Fruit fly (Drosophila melanogaster): ENCODE results near the gene CG14110.

The CG14110 gene

dm6 chr3L:13381160-13381559 is 3.4 kb upstream of the CG14110 start, which contains the start of gene CG14107:
TSS of gene CG14107 (minus strand) at chr3L:13381346.
- TF ChIP-seq CG6163 (GFP tag; IDR thresholded peaks at IDR 0.05) = no peak
- no peak for TF ChIP-seq CG6276 (GFP tag; optimal IDR thresholded peaks at IDR 0.05)
- no peak for TF ChIP-seq CG8632 (GFP tag; optimal IDR thresholded peaks at IDR 0.05)
- no peak for TF ChIP-seq Sox14 (GFP tag; optimal IDR thresholded peaks at IDR 0.05)
- no peak for TF ChIP-seq Ets21C (GFP tag; optimal IDR thresholded peaks at IDR 0.05)
- no peak for TF ChIP-seq vri (GFP tag; optimal IDR thresholded peaks at IDR 0.05)
- no peak for TF ChIP-seq Eip78C (GFP tag)
- TF ChIP-seq acj6 (GFP tag; optimal IDR thresholded peaks at IDR 0.05) = no peak
- no peak for TF ChIP-seq CG7368 (GFP tag; optimal IDR thresholded peaks at IDR 0.05)
- no peak for TF ChIP-seq topi (GFP tag; optimal IDR thresholded peaks at IDR 0.05)
- TF ChIP-seq Gug (GFP tag; IDR thresholded peaks at IDR 0.05) = no peak
- peak; percentile 89 for TF ChIP-seq Blimp-1 (GFP tag; optimal IDR thresholded peaks at IDR 0.05)
- no peak for TF ChIP-seq CG11294 (GFP tag; IDR thresholded peaks at IDR 0.05)
- TF ChIP-seq salr (GFP tag; optimal IDR thresholded peaks at IDR 0.05) = no peak
- no peak for TF ChIP-seq Lpt (GFP tag; optimal IDR thresholded peaks at IDR 0.05)
- TF ChIP-seq svp (GFP tag) = peak; percentile 60
- TF ChIP-seq CG32006 (GFP tag; optimal IDR thresholded peaks at IDR 0.05) = peak; percentile 11
- no peak for TF ChIP-seq CG16779 (tag; optimal IDR thresholded peaks at IDR 0.05)
- TF ChIP-seq CG6854 (GFP tag; optimal IDR thresholded peaks at IDR 0.05) = peak; percentile 35
- TF ChIP-seq CG4318 (GFP tag; optimal IDR thresholded peaks at IDR 0.05) = no peak
- no peak for TF ChIP-seq lz (GFP tag; optimal IDR thresholded peaks at IDR 0.05)
- TF ChIP-seq CG11902 (GFP tag; optimal IDR thresholded peaks at IDR 0.05) = no peak
- no peak for TF ChIP-seq eg (GFP tag; IDR thresholded peaks at IDR 0.05)
- TF ChIP-seq Sox102F (GFP tag; optimal IDR thresholded peaks at IDR 0.05) = no peak

- no peak for TF ChIP-seq lz (GFP tag; optimal IDR thresholded peaks at IDR 0.05)
- peak; percentile 58 for TF ChIP-seq Eip78C (GFP tag)
- TF ChIP-seq pdm3 (GFP tag; optimal IDR thresholded peaks at IDR 0.05) = no peak
- peak; percentile 65 for TF ChIP-seq Blimp-1 (GFP tag; optimal IDR thresholded peaks at IDR 0.05)
- no peak for TF ChIP-seq Ets21C (GFP tag; optimal IDR thresholded peaks at IDR 0.05)
- TF ChIP-seq Lpt (GFP tag; optimal IDR thresholded peaks at IDR 0.05) = no peak
- TF ChIP-seq spab (GFP tag; optimal IDR thresholded peaks at IDR 0.05) = no peak
- TF ChIP-seq Eip75B (GFP tag; optimal IDR thresholded peaks at IDR 0.05) = peak; percentile 20
- no peak for TF ChIP-seq fd85E (GFP tag; optimal IDR thresholded peaks at IDR 0.05)
- peak; percentile 92 for TF ChIP-seq svp (GFP tag)
- TF ChIP-seq achi (GFP tag; optimal IDR thresholded peaks at IDR 0.05) = no peak
- TF ChIP-seq Hr39 (GFP tag; optimal IDR thresholded peaks at IDR 0.05) = no peak
- peak; percentile 45 for TF ChIP-seq CG6854 (GFP tag; optimal IDR thresholded peaks at IDR 0.05)
- TF ChIP-seq Sox102F (GFP tag; optimal IDR thresholded peaks at IDR 0.05) = no peak
- no peak for TF ChIP-seq Hr4 (GFP tag; optimal IDR thresholded peaks at IDR 0.05)
These were observed 2.4 kb upstream of the CG14110 start, which contains the start of gene ImpL1 for dm6 chr3L:13382061-13382815. TSS of gene ImpL1 (plus strand) at chr3L:13382765.

- TF ChIP-seq dsx (GFP tag; optimal IDR thresholded peaks at IDR 0.05; ENCODE audit: poor library complexity, severe bottlenecking) (no peak), CG6792 (GFP tag; optimal IDR thresholded peaks at IDR 0.05) (no peak), vri (GFP tag; optimal IDR thresholded peaks at IDR 0.05) (no peak), CG1621 (tag; optimal IDR thresholded peaks at IDR 0.05) (peak; percentile 24), CG8119 (GFP tag; IDR thresholded peaks at IDR 0.05) (no peak), svp (GFP tag) (peak; percentile 88), Met (GFP tag; optimal IDR thresholded peaks at IDR 0.05) (no peak), CG11294 (GFP tag; IDR thresholded peaks at IDR 0.05) (no peak), net (GFP tag; optimal IDR thresholded peaks at IDR 0.05) (no peak), CG6808 (GFP tag; optimal IDR thresholded peaks at IDR 0.05) (peak; percentile 81), CG7368 (GFP tag; optimal IDR thresholded peaks at IDR 0.05) (no peak), CG34406 (GFP tag; optimal IDR thresholded peaks at IDR 0.05) (no peak), CG8632 (GFP tag; optimal IDR thresholded peaks at IDR 0.05) (no peak), eg (GFP tag; IDR thresholded peaks at IDR 0.05) (no peak), ss (GFP tag; optimal IDR thresholded peaks at IDR 0.05) (no peak), fkh (GFP tag; optimal IDR thresholded peaks at IDR 0.05) (peak; percentile 95)
These were observed 3.0 kb downstream of the CG14110 start, which contains the start of gene CG10171 for dm6 chr3L:13387608-13388007. TSS of gene CG10171 (minus strand) at chr3L:13387907.
